Worm (Caenorhabditis elegans) whole organism, L2 larva: Measurements from ENCODE around the gene nhr-196.

Experiments
- C34F6.9 ChIP-seq: fragments of 150-350 bp; optimal IDR thresholded peaks from 2 replicates; lab custom pipeline; 2014; ENCODE audit warnings: missing biosample characterization, missing genetic modification characterization
- F13H6.1 ChIP-seq: sonication (generic microtip); optimal IDR thresholded peaks from 2 replicates; lab custom pipeline; 2016; ENCODE audit warnings: missing genetic modification characterization, missing compliant biosample characterization
- R02D3.7 ChIP-seq: fragments of 150-350 bp; optimal IDR thresholded peaks from 2 replicates; lab custom pipeline; 2014; ENCODE audit warnings: missing biosample characterization, missing genetic modification characterization
- Y55F3AM.14 ChIP-seq: fragments of 200-800 bp; sonication (Bioruptor generic); optimal IDR thresholded peaks from 2 replicates; lab custom pipeline; 2018; ENCODE audit warnings: mild to moderate bottlenecking, missing genetic modification characterization, missing compliant biosample characterization
- ZK546.5 ChIP-seq: sonication (generic microtip); optimal IDR thresholded peaks from 2 replicates; lab custom pipeline; 2017; ENCODE audit warnings: missing biosample characterization, missing genetic modification characterization
- alr-1 ChIP-seq: fragments of 150-350 bp; optimal IDR thresholded peaks from 2 replicates; lab custom pipeline; 2014; ENCODE audit warnings: missing biosample characterization, missing genetic modification characterization
- aly-2 ChIP-seq: fragments of 150-350 bp; optimal IDR thresholded peaks from 2 replicates; lab custom pipeline; 2014; ENCODE audit warnings: missing biosample characterization, missing genetic modification characterization
- ama-1 ChIP-seq: fragments of 150-350 bp; optimal IDR thresholded peaks from 2 replicates; lab custom pipeline; 2018; ENCODE audit warnings: inconsistent platforms
- blmp-1 ChIP-seq: sonication (generic microtip); optimal IDR thresholded peaks from 2 replicates; lab custom pipeline; 2017; ENCODE audit warnings: missing genetic modification characterization, mild to moderate bottlenecking, missing compliant biosample characterization, antibody characterized with exemption, moderate library complexity; ENCODE audit not compliant: insufficient read depth
- ceh-16 ChIP-seq: fragments of 150-350 bp; optimal IDR thresholded peaks from 2 replicates; lab custom pipeline; 2014; ENCODE audit warnings: missing biosample characterization, missing genetic modification characterization
- ceh-82 ChIP-seq: fragments of 150-350 bp; optimal IDR thresholded peaks from 2 replicates; lab custom pipeline; 2014; ENCODE audit warnings: missing biosample characterization, missing genetic modification characterization
- crh-2 ChIP-seq: sonication (generic microtip); optimal IDR thresholded peaks from 2 replicates; lab custom pipeline; 2017; ENCODE audit warnings: missing biosample characterization, missing genetic modification characterization
- dmd-4 ChIP-seq: sonication (generic microtip); optimal IDR thresholded peaks from 2 replicates; lab custom pipeline; 2017; ENCODE audit warnings: missing biosample characterization, missing genetic modification characterization
- egl-27 ChIP-seq: sonication (generic microtip); optimal IDR thresholded peaks from 3 replicates; lab custom pipeline; 2017; ENCODE audit warnings: missing biosample characterization, missing genetic modification reagents, missing genetic modification characterization
- elt-1 ChIP-seq: fragments of 150-350 bp; optimal IDR thresholded peaks from 2 replicates; lab custom pipeline; 2014; ENCODE audit warnings: missing biosample characterization, missing genetic modification characterization
- elt-3 ChIP-seq: sonication (generic microtip); optimal IDR thresholded peaks from 2 replicates; lab custom pipeline; 2017; ENCODE audit warnings: missing biosample characterization, missing genetic modification characterization
- fos-1 ChIP-seq: fragments of 150-350 bp; optimal IDR thresholded peaks from 2 replicates; lab custom pipeline; 2014; ENCODE audit warnings: missing biosample characterization, missing genetic modification characterization
- gmeb-1 ChIP-seq: fragments of 150-350 bp; optimal IDR thresholded peaks from 2 replicates; lab custom pipeline; 2014; ENCODE audit warnings: missing biosample characterization, missing genetic modification characterization
- lin-11 ChIP-seq: fragments of 150-350 bp; sonication (generic microtip); optimal IDR thresholded peaks from 2 replicates; lab custom pipeline; 2014; ENCODE audit warnings: missing biosample characterization, missing genetic modification characterization, inconsistent platforms, mixed read lengths
- lin-13 ChIP-seq: fragments of 150-350 bp; optimal IDR thresholded peaks from 2 replicates; lab custom pipeline; 2014; ENCODE audit warnings: missing biosample characterization, missing genetic modification reagents, missing genetic modification characterization
- lin-39 ChIP-seq: fragments of 150-350 bp; optimal IDR thresholded peaks from 2 replicates; lab custom pipeline; 2014; ENCODE audit warnings: missing biosample characterization, missing genetic modification reagents, missing genetic modification characterization
- lsy-2 ChIP-seq, 2 experiments: fragments of 150-350 bp in 1 of 2; sonication (generic microtip) in 1 of 2; optimal IDR thresholded peaks; 2 replicates each; lab custom pipeline; 2014 to 2017; ENCODE audit warnings: missing biosample characterization in 2 of 2, missing genetic modification characterization in 2 of 2
- mab-5 ChIP-seq: fragments of 150-350 bp; optimal IDR thresholded peaks from 2 replicates; lab custom pipeline; 2014; ENCODE audit warnings: missing biosample characterization, missing genetic modification characterization
- mbf-1 ChIP-seq: sonication (generic microtip); optimal IDR thresholded peaks from 2 replicates; lab custom pipeline; 2017; ENCODE audit warnings: missing biosample characterization, missing genetic modification characterization
- mdl-1 ChIP-seq, 2 experiments: fragments of 150-350 bp in 1 of 2; sonication (generic microtip) in 1 of 2; optimal IDR thresholded peaks; 2 replicates each; lab custom pipeline; 2017; ENCODE audit warnings: missing biosample characterization in 2 of 2, missing genetic modification characterization in 2 of 2
- nhr-10 ChIP-seq: sonication (generic microtip); optimal IDR thresholded peaks from 2 replicates; lab custom pipeline; 2017; ENCODE audit warnings: missing biosample characterization, missing genetic modification characterization
- nhr-11 ChIP-seq: fragments of 150-350 bp; optimal IDR thresholded peaks from 2 replicates; lab custom pipeline; 2014; ENCODE audit warnings: missing biosample characterization, missing genetic modification characterization
- nhr-12 ChIP-seq: fragments of 150-350 bp; optimal IDR thresholded peaks from 2 replicates; lab custom pipeline; 2014; ENCODE audit warnings: missing biosample characterization, missing genetic modification characterization
- nhr-129 ChIP-seq: fragments of 150-350 bp; optimal IDR thresholded peaks from 2 replicates; lab custom pipeline; 2014; ENCODE audit warnings: missing biosample characterization, missing genetic modification characterization
- nhr-21 ChIP-seq: fragments of 150-350 bp; optimal IDR thresholded peaks from 2 replicates; lab custom pipeline; 2014; ENCODE audit warnings: missing biosample characterization, missing genetic modification characterization
- nhr-23 ChIP-seq: fragments of 150-350 bp; optimal IDR thresholded peaks from 2 replicates; lab custom pipeline; 2014; ENCODE audit warnings: missing biosample characterization, missing genetic modification reagents, missing genetic modification characterization
- nhr-237 ChIP-seq: fragments of 150-350 bp; optimal IDR thresholded peaks from 2 replicates; lab custom pipeline; 2014; ENCODE audit warnings: missing biosample characterization, missing genetic modification characterization
- nhr-25 ChIP-seq: fragments of 150-350 bp; sonication (generic microtip); optimal IDR thresholded peaks from 3 replicates; lab custom pipeline; 2014; ENCODE audit warnings: missing biosample characterization, missing genetic modification characterization
- nhr-6 ChIP-seq: fragments of 150-350 bp; optimal IDR thresholded peaks from 2 replicates; lab custom pipeline; 2014; ENCODE audit warnings: missing biosample characterization, missing genetic modification characterization
- nhr-77 ChIP-seq: fragments of 150-350 bp; optimal IDR thresholded peaks from 2 replicates; lab custom pipeline; 2014; ENCODE audit warnings: missing biosample characterization, missing genetic modification characterization
- peb-1 ChIP-seq: fragments of 150-350 bp; optimal IDR thresholded peaks from 2 replicates; lab custom pipeline; 2014; ENCODE audit warnings: missing biosample characterization, missing genetic modification characterization
- sem-4 ChIP-seq: fragments of 150-350 bp; optimal IDR thresholded peaks from 2 replicates; lab custom pipeline; 2014; ENCODE audit warnings: missing biosample characterization, missing genetic modification reagents, missing genetic modification characterization
- skn-1 ChIP-seq: sonication (generic microtip); optimal IDR thresholded peaks from 2 replicates; lab custom pipeline; 2017; ENCODE audit warnings: missing biosample characterization, missing genetic modification characterization
- sma-3 ChIP-seq: sonication (generic microtip); optimal IDR thresholded peaks from 2 replicates; lab custom pipeline; 2016; ENCODE audit warnings: missing genetic modification reagents, missing genetic modification characterization, missing compliant biosample characterization
- sma-9 ChIP-seq, 2 experiments: fragments of 150-350 bp in 1 of 2; sonication (generic microtip) in 1 of 2; optimal IDR thresholded peaks; 2 replicates each; lab custom pipeline; 2014 to 2016; ENCODE audit warnings: missing genetic modification characterization in 2 of 2, mild to moderate bottlenecking in 1 of 2, missing biosample characterization in 1 of 2, missing compliant biosample characterization in 1 of 2, missing genetic modification reagents in 1 of 2, moderate library complexity in 1 of 2
- snpc-4 ChIP-seq: fragments of 150-350 bp; optimal IDR thresholded peaks from 2 replicates; lab custom pipeline; 2014; ENCODE audit warnings: missing biosample characterization, missing genetic modification characterization
- unc-39 ChIP-seq: fragments of 150-350 bp; optimal IDR thresholded peaks from 2 replicates; lab custom pipeline; 2014; ENCODE audit warnings: missing biosample characterization, missing genetic modification characterization
- unc-55 ChIP-seq: fragments of 150-350 bp; sonication (generic microtip); optimal IDR thresholded peaks from 3 replicates; lab custom pipeline; 2014; ENCODE audit warnings: missing biosample characterization, missing genetic modification reagents, missing genetic modification characterization
- unc-62 ChIP-seq: fragments of 150-350 bp; optimal IDR thresholded peaks from 2 replicates; lab custom pipeline; 2014; ENCODE audit warnings: missing biosample characterization, missing genetic modification reagents, missing genetic modification characterization
- zag-1 ChIP-seq: fragments of 150-350 bp; optimal IDR thresholded peaks from 2 replicates; lab custom pipeline; 2014; ENCODE audit warnings: missing biosample characterization, missing genetic modification characterization
- ztf-1 ChIP-seq: fragments of 200-800 bp; sonication (Bioruptor generic); conservative IDR thresholded peaks from 2 replicates; pipeline ENCODE4 v1.3.6; 2022; ENCODE audit warnings: missing genetic modification characterization, missing compliant biosample characterization
- ztf-11 ChIP-seq: sonication (generic microtip); optimal IDR thresholded peaks from 2 replicates; lab custom pipeline; 2017; ENCODE audit warnings: missing biosample characterization, missing genetic modification characterization
- ztf-4 ChIP-seq: fragments of 150-350 bp; optimal IDR thresholded peaks from 2 replicates; lab custom pipeline; 2014; ENCODE audit warnings: missing biosample characterization, missing genetic modification characterization

nhr-196 gene

DNA sequence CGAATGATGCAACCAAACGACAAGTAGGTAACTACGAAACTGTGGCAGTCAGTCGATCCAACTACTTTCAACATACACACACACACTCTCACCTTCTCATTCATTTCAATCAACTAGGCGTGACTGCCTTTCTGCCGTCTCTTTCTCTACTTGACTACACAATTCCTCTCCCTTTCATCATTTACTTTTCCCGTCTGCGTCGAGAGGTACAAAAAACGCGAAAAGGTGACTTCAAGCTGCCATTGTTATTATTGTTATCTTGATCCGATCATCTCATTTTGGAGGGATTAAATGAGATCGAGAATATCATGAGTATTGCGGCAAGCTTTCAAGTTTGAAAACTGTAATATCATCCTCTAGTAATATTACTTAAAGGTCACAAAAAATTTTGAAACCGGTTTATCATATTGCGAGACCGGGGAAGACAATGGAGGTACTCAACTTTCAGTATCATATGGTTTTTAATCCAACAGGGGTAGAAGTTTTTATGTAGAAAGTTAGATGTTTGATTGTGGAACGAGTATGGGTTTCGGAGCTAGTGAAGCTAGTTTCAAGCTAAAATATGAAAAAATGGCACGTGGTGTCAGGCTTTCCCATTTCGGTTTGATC is 21.4 kb upstream of the nhr-196 start:
- TF ChIP-seq sma-9 (GFP tag; optimal IDR thresholded peaks at IDR 0.05; lab: Kevin White, UChicago): peak; percentile 53
- TF ChIP-seq sma-9 (tag; optimal IDR thresholded peaks at IDR 0.05; lab: Kevin White, UChicago): no peak
- no peak for TF ChIP-seq nhr-77 (tag; lab: Kevin White, UChicago)
- TF ChIP-seq lin-11 (tag; lab: Kevin White, UChicago): no peak
- TF ChIP-seq lin-39 (tag; lab: Kevin White, UChicago): no peak
- TF ChIP-seq fos-1 (tag; lab: Kevin White, UChicago): peak; percentile 59
- TF ChIP-seq ceh-16: peak; percentile 45
- TF ChIP-seq ztf-1 (GFP tag; lab: Robert Waterston, UW): no peak
- TF ChIP-seq mdl-1 (tag; optimal IDR thresholded peaks at IDR 0.05; lab: Kevin White, UChicago): no peak
- no peak for TF ChIP-seq unc-39
- TF ChIP-seq alr-1 (tag; lab: Kevin White, UChicago): no peak
- TF ChIP-seq nhr-23 (tag; lab: Kevin White, UChicago): no peak
- TF ChIP-seq sma-3: no peak
- TF ChIP-seq nhr-21 (tag; lab: Kevin White, UChicago): no peak
- TF ChIP-seq sem-4: peak; percentile 54
- no peak for TF ChIP-seq nhr-12 (tag; lab: Kevin White, UChicago)
- TF ChIP-seq ZK546.5: no peak
- TF ChIP-seq peb-1: no peak
- no peak for TF ChIP-seq mab-5
- no peak for TF ChIP-seq mbf-1 (tag; lab: Kevin White, UChicago)
- peak; percentile 50 for TF ChIP-seq F13H6.1 (tag; lab: Kevin White, UChicago)
- TF ChIP-seq nhr-237 (tag; lab: Kevin White, UChicago): no peak
- peak; percentile 53 for TF ChIP-seq ama-1
- TF ChIP-seq nhr-11: no peak
- TF ChIP-seq egl-27: peak; percentile 5
- TF ChIP-seq nhr-25 (tag; lab: Kevin White, UChicago): peak; percentile 79
- no peak for TF ChIP-seq unc-62
- no peak for TF ChIP-seq elt-3 (tag; lab: Kevin White, UChicago)
- TF ChIP-seq blmp-1 (tag; lab: Kevin White, UChicago): peak; percentile 80
- TF ChIP-seq unc-55 (GFP tag; lab: Kevin White, UChicago): no peak
- no peak for TF ChIP-seq skn-1 (tag; lab: Kevin White, UChicago)
- TF ChIP-seq crh-2 (tag; lab: Kevin White, UChicago): peak; percentile 47
- TF ChIP-seq nhr-6: peak; percentile 16
- TF ChIP-seq ztf-11 (tag; lab: Kevin White, UChicago): no peak
- TF ChIP-seq elt-1 (tag; lab: Kevin White, UChicago): peak; percentile 26
- TF ChIP-seq lsy-2 (tag; optimal IDR thresholded peaks at IDR 0.05; lab: Kevin White, UChicago): peak in 1 of 2 experiments; percentile 33
- TF ChIP-seq zag-1: no peak
- TF ChIP-seq dmd-4 (tag; lab: Kevin White, UChicago): no peak
- peak; percentile 25 for TF ChIP-seq C34F6.9 (tag; lab: Kevin White, UChicago)
- no peak for TF ChIP-seq nhr-10 (tag; lab: Kevin White, UChicago)
- peak; percentile 93 for TF ChIP-seq nhr-129 (tag; lab: Kevin White, UChicago)
- TF ChIP-seq snpc-4 (tag; lab: Kevin White, UChicago): no peak
- TF ChIP-seq lin-13 (GFP tag; lab: Kevin White, UChicago): no peak
- no peak for TF ChIP-seq ceh-82 (tag; lab: Kevin White, UChicago)
- no peak for TF ChIP-seq Y55F3AM.14 (GFP tag; lab: Kevin White, UChicago)
- no peak for TF ChIP-seq aly-2 (tag; lab: Kevin White, UChicago)
- TF ChIP-seq gmeb-1 (tag; lab: Kevin White, UChicago): peak; percentile 15
- TF ChIP-seq R02D3.7 (tag; lab: Kevin White, UChicago): no peak
- no peak for TF ChIP-seq ztf-4 (tag; lab: Kevin White, UChicago)
